Fruit fly (Drosophila melanogaster): Measurements from ENCODE around the gene blot.

The blot gene

DNA sequence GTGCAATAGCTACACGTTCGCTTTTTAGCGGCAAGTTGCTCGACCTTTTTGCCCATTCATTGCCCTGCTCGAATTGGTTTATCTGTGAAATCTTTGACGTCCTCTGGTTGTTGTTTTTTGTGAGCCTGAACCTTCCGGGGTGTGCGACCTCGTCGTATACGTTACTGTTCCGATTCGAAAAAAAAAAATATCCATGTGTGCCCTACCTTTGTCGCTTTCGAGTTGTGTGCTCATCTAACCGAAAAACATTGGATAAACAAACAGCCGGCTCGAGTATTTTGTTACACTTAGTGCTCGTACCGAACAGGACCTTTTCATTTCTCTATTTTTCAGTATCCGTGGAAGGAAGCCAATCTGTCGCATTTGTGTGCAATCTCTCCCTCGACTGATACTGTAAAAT, 57.3 kb downstream of the blot start:
- TF ChIP-seq CG17801 (GFP tag; optimal IDR thresholded peaks at IDR 0.05; ENCODE audit: partially characterized antibody) = no peak

DNA sequence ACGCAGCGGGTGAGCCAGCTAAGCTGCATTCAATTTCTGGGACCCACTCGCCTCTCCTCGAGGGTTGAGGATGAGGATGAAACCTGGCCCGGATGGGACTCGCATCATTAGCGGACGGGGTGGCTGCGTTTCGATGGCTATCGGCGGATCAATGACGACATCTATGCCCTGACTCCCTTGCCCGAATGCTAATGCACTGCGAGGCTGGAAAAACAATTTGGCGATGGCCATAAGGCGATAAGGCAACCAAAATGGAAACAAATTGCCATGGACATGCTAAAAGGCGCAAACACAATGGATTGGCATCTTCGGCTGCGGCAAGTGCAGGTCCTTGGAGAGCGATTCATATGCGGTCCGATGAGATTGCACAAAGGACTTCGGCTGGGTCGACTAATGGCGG, 58.4 kb downstream of the blot start:
- no peak for TF ChIP-seq CG17801 (GFP tag; optimal IDR thresholded peaks at IDR 0.05; ENCODE audit: partially characterized antibody)

DNA sequence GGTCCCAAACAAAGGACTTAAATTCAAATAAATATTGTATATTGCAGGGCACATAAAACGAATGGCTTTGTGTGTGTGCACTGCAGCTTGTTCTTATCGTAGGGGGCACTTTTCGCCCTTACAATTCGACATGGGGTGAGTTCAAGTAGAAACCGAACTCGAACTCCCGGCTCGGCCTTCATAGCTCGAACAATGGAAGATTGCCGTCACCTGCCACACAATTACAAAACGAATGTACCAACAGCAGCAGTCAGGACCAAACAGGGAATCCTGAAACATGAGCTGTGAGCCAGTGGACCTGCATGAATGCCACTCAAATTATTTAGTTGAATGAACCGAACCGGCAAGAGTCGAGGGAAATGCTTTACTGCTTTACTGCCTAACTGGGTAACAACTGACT, 59.4 kb downstream of the blot start:
- no peak for TF ChIP-seq CG17801 (GFP tag; optimal IDR thresholded peaks at IDR 0.05; ENCODE audit: partially characterized antibody)

DNA sequence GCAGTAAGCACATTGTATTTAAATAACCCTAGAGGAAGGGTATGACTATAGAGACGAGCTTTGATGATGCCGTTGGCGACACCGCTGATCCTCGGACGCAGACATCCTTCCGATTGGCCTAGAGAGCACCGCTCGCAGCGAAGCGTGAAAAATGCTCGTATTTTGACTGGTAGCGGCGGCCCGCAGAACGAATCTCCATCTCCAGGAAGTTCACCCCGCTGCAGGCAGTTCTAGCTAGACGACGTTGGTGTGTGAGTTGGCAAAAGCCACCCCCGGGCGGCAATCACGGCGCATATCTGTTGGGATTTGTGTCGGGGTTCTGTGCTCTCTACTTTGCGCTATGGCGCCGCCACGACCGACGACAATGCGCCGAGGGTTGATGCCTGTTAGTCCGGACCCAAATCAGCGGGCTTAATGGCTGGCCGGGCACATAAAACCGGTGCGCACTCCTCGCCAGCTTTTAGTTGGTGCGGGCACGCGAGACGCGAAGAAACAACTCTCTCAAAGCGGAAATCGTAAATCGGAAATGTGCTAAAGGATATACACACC, 62.0 kb downstream of the blot start, which contains the start of gene tap:
Gene tap (plus strand): TSS at position 458 of the 549 bp plus-strand sequence.
- TF ChIP-seq CG17801 (GFP tag; optimal IDR thresholded peaks at IDR 0.05; ENCODE audit: partially characterized antibody) = no peak

DNA sequence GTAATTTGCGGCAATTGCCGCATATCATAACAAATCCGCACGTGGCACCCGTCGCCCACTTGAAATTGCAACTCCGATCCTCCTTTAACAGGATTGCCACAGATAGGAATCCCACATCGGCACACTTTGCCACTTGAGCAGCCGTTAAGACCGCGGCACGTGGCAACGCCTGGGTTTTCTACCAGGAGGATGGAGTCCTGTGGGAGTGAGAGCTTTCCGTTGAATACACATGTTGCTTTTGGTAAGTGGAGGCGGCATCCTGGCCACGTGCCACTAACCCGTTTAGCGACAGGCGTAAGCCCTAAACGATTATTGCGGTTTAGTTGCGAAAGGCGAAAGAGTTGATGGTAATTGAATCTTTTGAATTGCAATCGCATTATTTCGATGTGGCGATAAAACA, 62.8 kb downstream of the blot start:
- TF ChIP-seq CG17801 (GFP tag; optimal IDR thresholded peaks at IDR 0.05; ENCODE audit: partially characterized antibody) = no peak

- TF ChIP-seq CG17801 (GFP tag; optimal IDR thresholded peaks at IDR 0.05; ENCODE audit: partially characterized antibody) = no peak
Measured at dm6 chr3L:17357431-17357830, 63.9 kb downstream of the blot start.

dm6 chr3L:17352812-17353211, 68.5 kb downstream of the blot start:
- no peak for TF ChIP-seq CG17801 (GFP tag; optimal IDR thresholded peaks at IDR 0.05; ENCODE audit: partially characterized antibody)

- no peak for TF ChIP-seq CG17801 (GFP tag; optimal IDR thresholded peaks at IDR 0.05; ENCODE audit: partially characterized antibody)
Measured at dm6 chr3L:17351522-17351921, 69.8 kb downstream of the blot start, which contains the start of gene CG7692. Gene CG7692 (plus strand): TSS chr3L:17351822.

- no peak for TF ChIP-seq CG17801 (GFP tag; optimal IDR thresholded peaks at IDR 0.05; ENCODE audit: partially characterized antibody)
Measured at dm6 chr3L:17349604-17350003, 71.7 kb downstream of the blot start, which contains the start of gene Mip. Gene Mip (minus strand): TSS chr3L:17349666.

DNA sequence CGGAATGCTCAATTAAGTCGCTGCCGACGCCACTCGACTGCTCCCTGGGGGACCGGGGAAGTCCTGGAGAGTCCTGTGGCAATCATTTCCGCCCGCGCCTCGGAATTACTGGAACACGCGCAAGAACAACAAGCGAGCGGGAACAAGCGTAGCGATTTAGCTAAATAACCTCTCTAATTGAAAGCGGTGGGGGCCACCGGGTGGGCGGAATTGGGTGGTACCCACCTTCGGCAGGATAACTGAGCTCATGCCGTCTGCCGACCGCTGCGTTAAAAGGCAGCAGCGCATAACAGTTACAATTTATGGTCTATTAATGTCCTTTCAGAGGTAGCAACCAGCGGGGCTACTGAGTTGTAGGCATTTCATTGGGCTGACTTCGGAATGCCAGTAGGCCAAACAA, 74.9 kb downstream of the blot start:
- no peak for TF ChIP-seq CG17801 (GFP tag; optimal IDR thresholded peaks at IDR 0.05; ENCODE audit: partially characterized antibody)

All from ovary, adult (tissue).